Worm (Caenorhabditis elegans): Measurements from ENCODE around the gene F48E8.2.

F48E8.2 gene

DNA sequence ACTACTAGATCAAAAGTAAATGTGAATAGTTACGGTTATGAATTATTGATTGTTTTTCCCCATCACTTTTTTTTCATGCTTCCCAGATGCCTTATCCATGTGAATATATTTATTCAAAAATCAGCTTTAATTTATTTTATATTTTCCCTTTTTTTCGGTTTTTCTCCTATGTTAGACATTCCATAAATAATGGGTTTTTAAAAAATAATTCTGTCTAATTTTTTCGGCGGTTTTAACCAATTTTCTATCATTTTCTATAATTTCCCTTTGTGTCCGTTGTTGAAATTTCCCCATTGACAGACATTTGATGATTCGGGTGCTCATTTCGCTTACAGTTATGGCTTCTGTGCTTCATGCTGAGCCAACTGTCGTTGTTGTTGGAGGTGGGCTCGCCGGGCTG, 3.1 kb upstream of the F48E8.2 start, which contains the start of gene F48E8.3:
Gene F48E8.3 (plus strand): TSS at position 301 of the 400 bp plus-strand sequence.
- no peak for TF ChIP-seq unc-62 (GFP tag; optimal IDR thresholded peaks at IDR 0.05)

DNA sequence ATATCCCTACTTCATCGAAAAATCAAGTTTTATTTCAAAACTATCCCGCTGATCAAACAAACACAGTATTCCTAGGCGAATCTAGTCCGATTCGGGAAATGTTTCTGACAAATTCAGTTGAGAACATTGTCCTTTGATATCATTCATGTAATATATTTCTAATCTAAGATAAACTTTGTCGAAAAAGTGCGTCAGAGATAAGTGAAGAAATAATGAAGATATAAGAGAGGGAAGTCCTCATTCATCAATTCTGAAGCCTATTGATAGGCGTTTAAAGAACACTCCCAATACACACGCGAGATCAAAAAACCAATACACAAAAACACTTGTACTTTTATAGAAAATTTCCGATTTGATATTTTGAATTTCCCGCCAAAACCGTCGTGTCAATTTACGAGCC, 673 bp downstream of the F48E8.2 start:
- no peak for TF ChIP-seq unc-62 (GFP tag; optimal IDR thresholded peaks at IDR 0.05)

DNA sequence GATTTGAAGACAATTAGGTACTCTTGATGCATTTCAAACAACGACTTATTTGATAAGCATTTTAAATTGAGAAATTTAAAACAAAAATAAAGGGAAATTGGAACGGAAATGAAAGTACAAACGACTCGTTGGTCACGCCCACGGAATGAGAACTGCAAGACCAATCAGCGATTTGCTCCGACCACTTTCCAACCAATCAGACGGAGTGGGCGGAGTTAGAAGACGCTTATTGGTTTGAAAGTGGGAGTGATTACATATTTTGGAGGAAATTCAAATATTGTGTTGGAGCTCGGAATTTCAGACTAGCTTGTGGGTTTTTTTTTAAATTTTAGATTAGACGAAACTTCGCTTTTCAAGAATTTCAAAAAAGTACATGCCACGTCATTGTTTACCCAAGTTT, 4.9 kb downstream of the F48E8.2 start:
- TF ChIP-seq unc-62 (GFP tag; optimal IDR thresholded peaks at IDR 0.05) = no peak

DNA sequence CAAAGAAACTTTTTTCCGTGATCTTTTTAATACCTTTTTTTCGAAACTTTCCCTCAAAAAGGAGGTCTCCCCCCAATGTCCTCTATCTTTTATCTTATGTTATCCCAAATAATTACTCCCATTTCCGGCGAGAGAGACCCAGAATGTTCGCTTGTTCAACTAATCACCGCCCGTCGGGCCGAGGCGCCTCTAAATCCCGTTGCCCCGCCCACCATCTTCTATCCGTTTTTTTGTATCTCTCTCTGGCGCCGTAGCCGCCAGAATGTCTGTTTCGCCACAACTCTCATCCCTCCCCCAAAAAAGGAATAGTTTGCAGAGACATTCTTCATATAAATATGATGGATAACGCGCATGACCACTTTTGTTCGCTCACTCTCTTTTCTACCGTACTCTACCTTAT, 8.5 kb downstream of the F48E8.2 start:
- TF ChIP-seq unc-62 (GFP tag; optimal IDR thresholded peaks at IDR 0.05) = no peak

DNA sequence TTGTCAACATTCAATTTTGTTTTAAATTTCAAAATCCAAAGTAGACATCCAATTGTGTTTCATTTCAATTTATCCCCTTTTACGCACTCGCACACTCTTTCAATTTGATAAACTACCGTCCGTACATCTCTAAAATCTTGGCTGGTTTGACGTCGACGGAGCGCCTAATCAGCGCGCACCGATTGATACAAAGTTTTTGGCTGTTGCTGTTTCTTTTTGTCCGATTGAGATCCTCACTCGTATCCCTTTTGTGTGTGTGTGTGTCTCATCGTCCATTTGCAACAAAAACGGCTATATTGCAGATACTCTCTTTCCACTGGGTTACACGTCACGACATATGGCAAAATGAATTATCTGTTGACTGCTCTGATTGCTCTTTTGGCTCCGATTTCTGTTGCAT, 10.0 kb downstream of the F48E8.2 start, which contains the start of gene lon-1:
Gene lon-1 (plus strand): TSS at position 301 of the 400 bp plus-strand sequence.
- TF ChIP-seq unc-62 (GFP tag; optimal IDR thresholded peaks at IDR 0.05) = no peak

DNA sequence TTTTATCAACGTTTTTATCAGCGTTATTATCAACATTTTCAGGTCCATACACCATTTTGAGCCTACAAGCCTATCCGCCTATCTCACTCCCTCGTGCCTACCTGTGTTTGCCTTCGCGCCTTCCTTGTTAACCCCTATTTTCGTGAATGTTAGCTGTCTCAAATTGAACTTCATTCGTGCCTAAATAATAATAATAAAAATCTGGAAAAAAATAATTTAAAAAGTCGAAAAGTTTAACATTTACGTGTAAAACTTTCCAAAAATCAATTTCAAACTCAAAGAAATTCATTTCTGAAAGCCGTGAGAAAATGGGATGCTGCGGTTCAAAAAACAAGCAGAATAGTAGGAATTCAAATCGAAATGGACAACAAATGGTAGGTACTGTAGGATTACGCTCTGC, 13.8 kb downstream of the F48E8.2 start, which contains the start of gene R02F2.10:
Gene R02F2.10 (plus strand): TSS at position 301 of the 400 bp plus-strand sequence.
- TF ChIP-seq unc-62 (GFP tag; optimal IDR thresholded peaks at IDR 0.05) = no peak

DNA sequence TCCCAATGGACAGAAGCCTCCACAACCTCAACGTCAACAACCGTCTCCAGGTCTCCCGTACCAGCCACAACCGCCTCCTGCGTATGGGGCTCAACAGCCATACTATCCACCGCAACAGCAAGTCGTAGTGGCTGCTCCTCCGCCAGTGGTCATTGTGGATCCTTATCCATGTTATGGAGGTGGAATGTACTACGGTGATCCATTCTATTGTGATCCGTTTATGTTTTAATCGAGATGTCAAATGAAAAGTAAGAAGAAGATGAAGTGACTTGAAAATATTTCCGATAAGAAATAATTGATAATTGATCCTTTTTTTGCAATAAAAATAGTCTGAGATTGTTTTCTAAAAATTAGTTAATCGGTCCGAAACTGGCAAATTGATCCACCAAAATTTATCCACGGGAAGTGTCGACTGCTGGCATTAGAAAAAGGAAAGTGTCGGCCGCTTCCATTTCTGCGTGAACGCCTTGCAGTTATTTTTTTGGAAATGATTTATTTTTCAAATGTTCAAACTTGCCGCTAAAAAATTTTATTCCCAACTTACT, 14.7 kb downstream of the F48E8.2 start, which contains the start of the genes R02F2.6 and R02F2.5:
Gene R02F2.6 (minus strand): TSS at position 101 of the 545 bp plus-strand sequence.
Gene R02F2.5 (plus strand): TSS at position 495 of the 545 bp plus-strand sequence.
- no peak for TF ChIP-seq unc-62 (GFP tag; optimal IDR thresholded peaks at IDR 0.05)

DNA sequence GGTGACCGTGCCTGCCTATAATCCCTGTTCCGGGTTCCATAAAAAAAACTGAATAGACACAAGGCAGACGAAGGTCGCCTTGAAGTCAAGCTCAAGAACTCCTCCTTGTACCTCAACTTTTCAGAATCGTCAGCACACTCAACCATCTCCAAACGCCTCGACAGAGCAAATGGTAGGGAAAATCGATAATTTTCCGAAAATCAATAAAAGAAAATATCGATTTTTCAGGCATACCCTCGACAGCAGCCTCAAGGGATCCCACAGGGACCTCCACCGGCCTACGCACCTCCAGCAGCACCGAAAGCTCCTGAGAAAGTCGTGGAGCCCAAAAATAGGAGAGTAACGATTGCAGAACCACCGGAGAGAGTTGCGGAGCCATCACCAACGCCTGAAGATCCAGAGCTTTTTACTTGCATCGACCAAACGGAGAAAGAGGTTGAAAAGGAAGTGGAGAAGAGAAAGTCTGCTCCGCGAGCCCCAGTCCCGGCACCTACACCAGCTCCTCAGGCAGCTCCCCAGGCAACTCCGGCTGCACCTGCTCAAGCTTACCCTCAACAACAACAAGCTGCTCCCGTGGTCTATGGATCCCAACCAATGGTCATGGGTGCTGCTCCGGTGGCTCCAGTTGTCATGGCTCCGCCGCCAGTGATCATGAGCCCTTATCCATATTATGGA, 15.5 kb downstream of the F48E8.2 start:
- no peak for TF ChIP-seq unc-62 (GFP tag; optimal IDR thresholded peaks at IDR 0.05)

DNA sequence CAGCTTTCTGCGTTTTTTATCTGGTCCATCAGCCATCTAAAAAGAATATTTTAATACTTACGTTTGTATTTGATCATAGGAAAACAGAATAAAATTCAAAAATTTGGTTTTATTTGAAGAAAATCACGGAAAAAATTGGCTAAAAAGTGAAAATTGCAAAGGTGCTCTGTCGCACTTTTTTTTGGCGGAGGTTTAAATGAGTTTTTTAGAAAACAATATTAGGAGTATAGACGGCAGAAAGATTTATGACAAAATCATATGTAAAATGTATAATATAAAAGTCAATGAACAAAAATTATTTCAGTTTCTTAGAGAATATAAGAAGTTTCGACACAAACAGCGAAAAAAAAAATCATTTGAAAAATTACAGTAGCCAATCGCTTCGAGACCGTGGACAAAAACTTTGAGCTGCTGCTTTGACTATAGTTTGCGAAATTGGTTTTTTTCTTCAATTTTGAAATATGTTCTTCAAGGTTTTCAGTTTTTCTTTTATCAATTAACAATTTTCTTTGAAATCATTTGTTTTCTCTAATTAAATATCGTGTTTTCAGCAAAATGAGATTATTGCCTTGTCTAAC, 19.6 kb downstream of the F48E8.2 start, which contains the start of the genes R02F2.7 and R02F2.4:
Gene R02F2.7 (minus strand): TSS at position 36 of the 578 bp plus-strand sequence.
Gene R02F2.4 (plus strand): TSS at position 552 of the 578 bp plus-strand sequence.
- no peak for TF ChIP-seq unc-62 (GFP tag; optimal IDR thresholded peaks at IDR 0.05)

DNA sequence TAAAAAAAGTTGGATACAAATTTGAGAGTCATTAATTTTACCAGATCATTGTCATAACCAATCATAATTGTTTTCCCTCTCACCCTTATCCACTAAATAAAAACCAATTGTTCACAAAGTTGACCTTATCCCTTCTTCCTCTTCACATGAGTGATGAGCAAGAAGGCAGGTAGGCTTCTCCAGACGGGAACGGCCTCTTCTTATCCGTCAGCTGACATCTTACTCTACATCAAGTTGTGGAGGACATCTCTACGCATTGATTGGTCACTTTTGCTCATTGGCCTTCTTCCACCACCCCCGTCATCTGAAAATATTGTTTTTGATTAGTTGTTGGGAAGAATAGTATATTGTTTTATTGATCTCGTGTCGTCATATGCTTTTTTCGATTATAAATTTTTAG, 22.2 kb downstream of the F48E8.2 start:
- no peak for TF ChIP-seq unc-62 (GFP tag; optimal IDR thresholded peaks at IDR 0.05)

DNA sequence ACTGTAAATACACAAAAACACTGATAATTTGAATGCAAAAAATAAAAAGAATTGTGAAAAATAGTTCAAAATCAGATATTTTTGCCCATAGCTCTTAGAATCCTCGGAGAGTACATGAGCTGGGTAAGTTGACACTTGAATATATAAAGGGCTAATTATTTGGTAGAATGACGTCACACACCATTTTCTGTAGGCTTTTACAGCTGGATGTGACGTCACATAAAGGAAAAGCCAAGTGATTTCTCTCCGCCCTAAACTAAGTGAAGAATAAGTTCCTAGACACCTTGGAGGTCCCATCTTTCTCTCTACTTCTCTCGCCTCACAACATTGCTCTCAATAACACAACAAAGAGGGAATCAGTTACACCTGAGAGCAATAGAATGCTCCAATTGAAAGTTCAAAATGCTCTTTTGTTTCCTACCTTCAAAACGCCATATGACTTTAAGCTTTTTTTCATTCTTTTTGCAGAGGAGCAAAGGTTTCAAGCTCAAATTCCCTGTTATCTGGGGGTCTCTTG, 23.0 kb downstream of the F48E8.2 start, which contains the start of gene osg-1:
Gene osg-1 (plus strand): TSS at position 467 of the 517 bp plus-strand sequence.
- TF ChIP-seq unc-62 (GFP tag; optimal IDR thresholded peaks at IDR 0.05) = no peak

DNA sequence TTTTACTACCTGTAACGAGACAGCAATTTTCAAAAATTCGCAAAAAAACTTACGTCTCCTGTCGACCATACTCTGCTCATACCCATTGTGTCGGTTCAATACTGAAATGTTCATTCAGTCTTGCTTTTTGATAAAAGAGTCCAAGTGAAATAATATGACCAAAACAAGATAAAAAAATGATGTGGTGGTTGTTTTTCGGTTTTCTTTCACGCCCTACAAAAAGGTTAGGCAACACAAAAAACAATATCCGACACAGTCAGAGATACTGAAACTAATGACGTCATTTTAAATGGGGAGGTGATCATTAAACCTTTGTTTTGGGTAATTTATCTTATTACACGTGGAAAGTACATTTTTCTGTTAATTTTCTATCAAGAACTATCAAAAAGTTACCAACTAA, 31.0 kb downstream of the F48E8.2 start, which contains the start of gene R02F2.8:
Gene R02F2.8 (minus strand): TSS at position 101 of the 400 bp plus-strand sequence.
- TF ChIP-seq unc-62 (GFP tag; optimal IDR thresholded peaks at IDR 0.05) = no peak

DNA sequence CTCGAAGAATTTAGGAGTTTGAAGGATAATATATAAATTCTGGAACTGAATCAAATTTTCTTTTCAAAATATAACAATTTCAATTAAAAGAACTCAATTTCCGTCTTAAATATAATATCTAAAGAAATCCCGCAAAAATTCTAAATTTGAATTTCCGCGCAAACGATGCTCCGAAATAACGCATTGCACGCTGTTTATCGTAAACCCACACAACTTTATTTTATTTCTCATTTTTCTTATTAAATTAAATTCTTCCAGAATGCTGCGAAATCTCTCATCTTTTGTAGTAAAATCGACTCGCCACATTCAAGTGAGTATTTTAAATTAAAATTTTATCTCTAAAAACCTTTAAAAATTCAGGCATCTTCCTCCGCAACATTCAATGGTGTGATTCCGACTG, 34.8 kb downstream of the F48E8.2 start, which contains the start of gene R02F2.9:
Gene R02F2.9 (plus strand): TSS at position 218 of the 400 bp plus-strand sequence.
- TF ChIP-seq unc-62 (GFP tag; optimal IDR thresholded peaks at IDR 0.05) = no peak

DNA sequence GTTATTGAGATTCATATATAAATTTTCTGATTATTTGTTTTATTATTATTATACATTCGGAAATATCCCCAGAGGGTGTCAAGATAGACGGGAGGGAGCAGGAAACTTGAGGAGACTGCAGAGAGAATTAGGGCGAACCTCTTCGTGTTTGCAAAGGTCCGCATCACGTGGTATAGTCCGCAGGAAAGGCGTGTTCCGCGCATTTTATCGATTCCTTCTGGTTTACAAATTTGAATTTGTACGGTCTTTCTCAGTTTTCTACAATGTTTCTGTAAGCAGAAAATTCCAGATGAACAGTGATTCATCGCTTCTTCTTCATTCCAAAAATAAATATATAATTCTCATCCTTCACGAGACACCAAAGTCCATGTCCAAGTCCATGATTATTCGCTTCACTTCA, 35.8 kb downstream of the F48E8.2 start:
- TF ChIP-seq unc-62 (GFP tag; optimal IDR thresholded peaks at IDR 0.05) = no peak

DNA sequence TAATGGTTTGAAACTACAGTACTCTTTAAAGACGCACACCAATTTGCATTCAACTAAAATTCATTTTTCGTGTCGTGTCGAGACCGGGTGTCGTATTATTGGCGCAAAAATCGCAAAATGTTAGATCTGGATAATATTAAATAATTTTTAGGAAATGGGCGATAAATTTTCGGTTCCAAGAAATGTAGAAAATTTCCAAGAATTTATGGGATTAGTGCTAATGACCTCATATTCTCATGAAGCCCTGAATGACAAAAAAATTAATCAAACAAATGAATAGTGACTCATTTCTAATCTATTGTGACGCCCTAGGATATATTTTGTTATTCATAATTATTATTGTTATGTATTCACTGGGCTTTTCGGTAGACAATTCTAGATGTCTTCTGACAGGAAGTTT, 36.6 kb downstream of the F48E8.2 start:
- TF ChIP-seq unc-62 (GFP tag; optimal IDR thresholded peaks at IDR 0.05) = no peak
